Fruit fly (Drosophila melanogaster): ENCODE measurements around the gene CG8209.

dm6 chr3L:7954967-7955366 is 21.2 kb upstream of the CG8209 start:
- TF ChIP-seq Eip78C (GFP tag): no peak
- no peak for TF ChIP-seq Lpt (GFP tag; optimal IDR thresholded peaks at IDR 0.05)
- TF ChIP-seq Blimp-1 (GFP tag; optimal IDR thresholded peaks at IDR 0.05): no peak
- TF ChIP-seq CG11294 (GFP tag; IDR thresholded peaks at IDR 0.05): no peak
- TF ChIP-seq Hr38 (GFP tag; optimal IDR thresholded peaks at IDR 0.05): no peak
- TF ChIP-seq CG11762 (GFP tag; optimal IDR thresholded peaks at IDR 0.05; ENCODE audit: insufficient read depth): no peak
- no peak for TF ChIP-seq CG6854 (GFP tag; optimal IDR thresholded peaks at IDR 0.05)

All from whole organism, prepupa.